Worm (Caenorhabditis elegans) whole organism, mixed stage, embryonic: Measurements from ENCODE around the gene ceh-79.
A peak's percentile ranks its signal among the peaks of the same experiment; 100 is the strongest.

Experiments
- ceh-39 ChIP-seq: fragments of 150-350 bp; optimal IDR thresholded peaks from 2 replicates; lab custom pipeline; 2014; ENCODE audit warnings: missing biosample characterization, missing genetic modification characterization
- ceh-43 ChIP-seq: fragments of 200-800 bp; sonication (Bioruptor generic); optimal IDR thresholded peaks from 2 replicates; lab custom pipeline; 2018; ENCODE audit warnings: mild to moderate bottlenecking, missing genetic modification characterization, moderate library complexity, missing compliant biosample characterization
- cnd-1 ChIP-seq: fragments of 200-800 bp; sonication (Bioruptor generic); optimal IDR thresholded peaks from 2 replicates; lab custom pipeline; 2018; ENCODE audit warnings: mild to moderate bottlenecking, missing genetic modification characterization, missing compliant biosample characterization
- hlh-1 ChIP-seq: fragments of 150-350 bp; optimal IDR thresholded peaks from 2 replicates; lab custom pipeline; 2014; ENCODE audit warnings: missing biosample characterization, missing genetic modification reagents, missing genetic modification characterization
- mab-5 ChIP-seq: fragments of 150-350 bp; optimal IDR thresholded peaks from 2 replicates; lab custom pipeline; 2014; ENCODE audit warnings: missing biosample characterization, missing genetic modification characterization
- mls-2 ChIP-seq: sonication (generic microtip); optimal IDR thresholded peaks from 2 replicates; lab custom pipeline; 2016; ENCODE audit warnings: mild to moderate bottlenecking, missing genetic modification characterization, moderate library complexity, missing compliant biosample characterization
- nhr-28 ChIP-seq: fragments of 150-350 bp; optimal IDR thresholded peaks from 2 replicates; lab custom pipeline; 2014; ENCODE audit warnings: missing biosample characterization, missing genetic modification characterization
- unc-62 ChIP-seq: fragments of 150-350 bp; optimal IDR thresholded peaks from 2 replicates; lab custom pipeline; 2014; ENCODE audit warnings: missing biosample characterization, missing genetic modification reagents, missing genetic modification characterization

The ceh-79 gene

DNA sequence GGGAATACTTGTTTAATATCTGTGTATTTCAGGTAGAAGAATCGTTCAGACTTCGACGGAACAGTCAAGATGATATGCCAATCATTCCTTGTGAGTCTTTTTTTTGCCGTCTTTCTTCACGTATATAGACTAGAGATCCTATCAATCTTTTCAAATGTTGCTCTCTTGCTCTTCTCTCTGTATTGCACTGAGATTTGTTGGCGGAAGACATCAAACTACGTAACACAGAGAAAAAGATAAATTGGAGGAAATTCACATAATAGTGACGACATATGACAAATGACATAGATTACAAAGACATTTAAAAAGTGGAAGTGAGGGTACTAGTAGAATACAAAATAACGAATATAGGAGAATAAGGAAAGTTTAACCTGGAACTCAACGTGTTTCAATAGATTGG is 50.1 kb downstream of the ceh-79 start:
- TF ChIP-seq unc-62 (GFP tag; lab: Kevin White, UChicago): peak; percentile 9
- no peak for TF ChIP-seq ceh-43 (GFP tag; lab: Kevin White, UChicago)

DNA sequence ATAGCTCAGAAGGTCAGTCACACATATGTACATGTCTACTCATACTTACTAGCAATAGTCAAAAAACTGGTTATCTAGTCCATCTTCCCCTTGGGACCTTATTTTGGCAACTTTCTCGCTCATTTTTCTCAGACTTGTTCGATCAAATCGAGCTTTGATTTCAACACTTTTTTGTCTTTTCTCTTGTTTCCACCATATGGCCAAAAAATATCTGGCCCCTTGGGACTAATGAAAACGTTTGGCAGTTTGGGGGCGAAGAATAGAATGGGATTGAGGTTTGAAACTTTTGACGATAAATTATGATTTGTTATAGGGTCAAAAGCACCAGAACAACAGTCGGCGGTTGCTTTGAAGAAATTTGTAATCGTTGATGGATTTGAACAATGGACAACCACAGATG is 50.8 kb downstream of the ceh-79 start:
- no peak for TF ChIP-seq nhr-28
- no peak for TF ChIP-seq ceh-39 (tag; lab: Kevin White, UChicago)
- no peak for TF ChIP-seq cnd-1 (tag; lab: Kevin White, UChicago)
- TF ChIP-seq mab-5: no peak
- TF ChIP-seq mls-2 (tag; lab: Kevin White, UChicago): no peak
- TF ChIP-seq hlh-1 (tag; lab: Kevin White, UChicago): no peak
